Worm (Caenorhabditis elegans): ENCODE measurements around the gene grl-9.

Gene grl-9

ce11 chrV:6731594-6731993 is at the start of gene grl-9:
grl-9 (minus strand) TSS chrV:6731694.
- TF ChIP-seq aha-1 (tag) (peak; percentile 14), nhr-102 (tag; optimal IDR thresholded peaks at IDR 0.05) (no peak), dpl-1 (GFP tag; optimal IDR thresholded peaks at IDR 0.05) (no peak), rbr-2 (tag; optimal IDR thresholded peaks at IDR 0.05) (no peak), unc-62 (GFP tag; optimal IDR thresholded peaks at IDR 0.05 in 1 of 2) (peak in 1 of 2 experiments; percentile 34), unc-62 (tag; optimal IDR thresholded peaks at IDR 0.05) (no peak), arid-1 (GFP tag; conservative IDR thresholded peaks at IDR 0.05) (no peak), attf-4 (tag; optimal IDR thresholded peaks at IDR 0.05) (no peak), T20F7.1 (GFP tag; optimal IDR thresholded peaks at IDR 0.05) (no peak), aly-2 (tag; optimal IDR thresholded peaks at IDR 0.05) (no peak), madf-9 (GFP tag; conservative IDR thresholded peaks at IDR 0.05) (no peak), zag-1 (tag; optimal IDR thresholded peaks at IDR 0.05) (no peak), ZK546.5 (tag; optimal IDR thresholded peaks at IDR 0.05) (no peak), daf-19 (GFP tag; conservative IDR thresholded peaks at IDR 0.05) (no peak), ceh-82 (tag; optimal IDR thresholded peaks at IDR 0.05) (no peak), mep-1 (tag; optimal IDR thresholded peaks at IDR 0.05) (no peak), php-3 (GFP tag; IDR thresholded peaks at IDR 0.05) (no peak)

- TF ChIP-seq F49E8.2 (tag; optimal IDR thresholded peaks at IDR 0.05; ENCODE audit: borderline replicate concordance) (no peak), snpc-1.2 (GFP tag; IDR thresholded peaks at IDR 0.05) (no peak), ces-1 (GFP tag; optimal IDR thresholded peaks at IDR 0.05) (no peak), pqm-1 (tag; optimal IDR thresholded peaks at IDR 0.05) (no peak), aha-1 (tag) (peak; percentile 34), sdz-12 (GFP tag; optimal IDR thresholded peaks at IDR 0.05) (no peak), lin-15B (tag; optimal IDR thresholded peaks at IDR 0.05) (no peak), ama-1 (optimal IDR thresholded peaks at IDR 0.05) (no peak), nhr-111 (GFP tag; optimal IDR thresholded peaks at IDR 0.05) (no peak)
Measured at ce11 chrV:6780676-6781075, 49.2 kb upstream of the grl-9 start.

ce11 chrV:6780166-6780565 is 48.7 kb upstream of the grl-9 start, which contains the start of gene ZC404.15:
ZC404.15 (plus strand) TSS chrV:6780466.
- peak; percentile 47 for TF ChIP-seq aha-1 (tag)
- TF ChIP-seq lin-29 (GFP tag; IDR thresholded peaks at IDR 0.05): no peak
- no peak for TF ChIP-seq daf-16 (GFP tag; optimal IDR thresholded peaks at IDR 0.05)
- TF ChIP-seq daf-16 (tag; optimal IDR thresholded peaks at IDR 0.05): no peak
- no peak for TF ChIP-seq lsy-2 (tag; optimal IDR thresholded peaks at IDR 0.05)
- TF ChIP-seq madf-5 (GFP tag; IDR thresholded peaks at IDR 0.05): no peak

ce11 chrV:6778457-6778856 is 47.0 kb upstream of the grl-9 start:
- TF ChIP-seq nhr-42 (GFP tag; IDR thresholded peaks at IDR 0.05): no peak

- no peak for TF ChIP-seq vab-7 (GFP tag; IDR thresholded peaks at IDR 0.05)
- peak in 1 of 2 experiments; percentile 22 for TF ChIP-seq unc-62 (GFP tag; optimal IDR thresholded peaks at IDR 0.05 in 1 of 2)
- TF ChIP-seq unc-62 (tag; optimal IDR thresholded peaks at IDR 0.05): no peak
Measured at ce11 chrV:6775708-6776107, 44.2 kb upstream of the grl-9 start, which contains the start of gene srh-28. srh-28 (minus strand) TSS chrV:6775808.

DNA sequence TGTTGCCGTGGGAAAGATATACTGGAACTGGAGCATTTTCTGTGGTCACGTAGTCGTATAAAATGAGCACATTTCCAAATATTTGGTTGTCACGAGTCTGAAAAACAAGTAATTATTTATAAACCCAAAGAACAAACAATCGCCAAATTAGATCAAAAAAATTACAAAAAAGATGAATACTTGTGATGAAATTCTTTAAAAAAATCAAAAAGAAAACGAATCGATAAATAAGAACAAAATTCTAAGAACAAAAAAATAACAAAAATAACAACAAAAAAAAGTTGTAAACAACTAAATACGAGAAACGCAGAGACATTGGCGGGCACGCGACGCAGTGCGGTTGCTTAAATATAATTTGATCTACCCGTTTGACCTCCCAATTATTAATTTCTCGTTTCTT is 42.2 kb upstream of the grl-9 start, which contains the start of gene ZC404.16:
TSS of gene ZC404.16 (minus strand) at position 101 of the 400 bp plus-strand sequence.
- no peak for TF ChIP-seq skn-1 (tag; optimal IDR thresholded peaks at IDR 0.05)
- no peak for TF ChIP-seq nhr-76 (tag; optimal IDR thresholded peaks at IDR 0.05)
- no peak for TF ChIP-seq aha-1 (tag)
- no peak for TF ChIP-seq lsy-2 (tag; optimal IDR thresholded peaks at IDR 0.05)
- TF ChIP-seq snpc-4 (tag; optimal IDR thresholded peaks at IDR 0.05): no peak
- TF ChIP-seq hlh-30 (tag; optimal IDR thresholded peaks at IDR 0.05; ENCODE audit: insufficient read depth): no peak
- TF ChIP-seq lin-38 (GFP tag; IDR thresholded peaks at IDR 0.05): no peak
- TF ChIP-seq lin-39 (tag; optimal IDR thresholded peaks at IDR 0.05): no peak
- TF ChIP-seq fos-1 (tag; optimal IDR thresholded peaks at IDR 0.05): no peak
- TF ChIP-seq ztf-7 (tag; optimal IDR thresholded peaks at IDR 0.05): no peak
- TF ChIP-seq snpc-1.2 (GFP tag; IDR thresholded peaks at IDR 0.05): no peak
- TF ChIP-seq egl-43 (GFP tag; IDR thresholded peaks at IDR 0.05): no peak
- TF ChIP-seq ces-1 (GFP tag; optimal IDR thresholded peaks at IDR 0.05): no peak
- TF ChIP-seq madf-5 (GFP tag; IDR thresholded peaks at IDR 0.05): no peak
- TF ChIP-seq dve-1 (tag; optimal IDR thresholded peaks at IDR 0.05; ENCODE audit: insufficient read depth): no peak
- TF ChIP-seq nhr-48 (tag; optimal IDR thresholded peaks at IDR 0.05): no peak
- TF ChIP-seq jun-1 (tag; optimal IDR thresholded peaks at IDR 0.05): no peak
